Fruit fly (Drosophila melanogaster) whole organism: ENCODE measurements around the gene Npc2h.

ENCODE experiments used
- CG8478 ChIP-seq: fragments of >200 bp; optimal IDR thresholded peaks from 2 replicates; lab custom pipeline; 2018; ENCODE audit warnings: inconsistent platforms
- Dll ChIP-seq: fragments of >200 bp; optimal IDR thresholded peaks from 2 replicates; lab custom pipeline; 2017
- EcR ChIP-seq, 2 experiments: fragments of >200 bp; optimal IDR thresholded peaks; 2 replicates each; lab custom pipeline; 2017; ENCODE audit warnings: missing biosample characterization in 2 of 2, missing genetic modification characterization in 2 of 2, missing genetic modification reagents in 2 of 2
- pan ChIP-seq: fragments of >200 bp; optimal IDR thresholded peaks from 2 replicates; lab custom pipeline; 2017
- psq ChIP-seq: fragments of >200 bp; optimal IDR thresholded peaks from 2 replicates; lab custom pipeline; 2017
- usp ChIP-seq: fragments of >200 bp; optimal IDR thresholded peaks from 2 replicates; lab custom pipeline; 2017; ENCODE audit warnings: missing biosample characterization, missing genetic modification characterization, mixed read lengths

The Npc2h gene

dm6 chr3R:30722374-30722773 is 23.7 kb downstream of the Npc2h start:
- TF ChIP-seq CG8478 (lab: Kevin White, UChicago), result no peak
- no peak for TF ChIP-seq pan (lab: Kevin White, UChicago)
- no peak for TF ChIP-seq usp (GFP tag; lab: Kevin White, UChicago)
- TF ChIP-seq psq (lab: Kevin White, UChicago), result no peak
- no peak for TF ChIP-seq Dll (lab: Kevin White, UChicago)
- no peak for TF ChIP-seq EcR (GFP tag; optimal IDR thresholded peaks at IDR 0.05; lab: Kevin White, UChicago)

dm6 chr3R:30721215-30721862 is 24.8 kb downstream of the Npc2h start:
- TF ChIP-seq Dll (lab: Kevin White, UChicago) (no peak), pan (lab: Kevin White, UChicago) (no peak), EcR (GFP tag; optimal IDR thresholded peaks at IDR 0.05; lab: Kevin White, UChicago) (no peak), CG8478 (lab: Kevin White, UChicago) (no peak), usp (GFP tag; lab: Kevin White, UChicago) (no peak)

dm6 chr3R:30718442-30718841 is 27.6 kb downstream of the Npc2h start:
- TF ChIP-seq EcR (GFP tag; optimal IDR thresholded peaks at IDR 0.05; lab: Kevin White, UChicago), result no peak
- TF ChIP-seq psq (lab: Kevin White, UChicago), result no peak
- no peak for TF ChIP-seq Dll (lab: Kevin White, UChicago)
- TF ChIP-seq usp (GFP tag; lab: Kevin White, UChicago), result no peak
- TF ChIP-seq CG8478 (lab: Kevin White, UChicago), result no peak
- no peak for TF ChIP-seq pan (lab: Kevin White, UChicago)

dm6 chr3R:30714395-30714794 is 31.7 kb downstream of the Npc2h start:
- TF ChIP-seq CG8478 (lab: Kevin White, UChicago) (no peak), pan (lab: Kevin White, UChicago) (no peak), psq (lab: Kevin White, UChicago) (no peak), EcR (GFP tag; optimal IDR thresholded peaks at IDR 0.05; lab: Kevin White, UChicago) (no peak), Dll (lab: Kevin White, UChicago) (no peak), usp (GFP tag; lab: Kevin White, UChicago) (no peak)

dm6 chr3R:30710442-30710841 is 35.6 kb downstream of the Npc2h start:
- TF ChIP-seq Dll (lab: Kevin White, UChicago), result no peak
- no peak for TF ChIP-seq psq (lab: Kevin White, UChicago)

dm6 chr3R:30709270-30709669 is 36.8 kb downstream of the Npc2h start:
- TF ChIP-seq usp (GFP tag; lab: Kevin White, UChicago) (no peak), pan (lab: Kevin White, UChicago) (no peak), EcR (GFP tag; optimal IDR thresholded peaks at IDR 0.05; lab: Kevin White, UChicago) (no peak), Dll (lab: Kevin White, UChicago) (no peak), CG8478 (lab: Kevin White, UChicago) (no peak), psq (lab: Kevin White, UChicago) (no peak)

dm6 chr3R:30706021-30706420 is 40.1 kb downstream of the Npc2h start, which contains the start of gene CG31010:
TSS of gene CG31010 (minus strand) at chr3R:30706121.
- TF ChIP-seq pan (lab: Kevin White, UChicago) (no peak), CG8478 (lab: Kevin White, UChicago) (no peak), Dll (lab: Kevin White, UChicago) (no peak), usp (GFP tag; lab: Kevin White, UChicago) (no peak), psq (lab: Kevin White, UChicago) (no peak), EcR (GFP tag; optimal IDR thresholded peaks at IDR 0.05; lab: Kevin White, UChicago) (no peak)

dm6 chr3R:30699165-30699564 is 46.9 kb downstream of the Npc2h start:
- TF ChIP-seq EcR (GFP tag; optimal IDR thresholded peaks at IDR 0.05; lab: Kevin White, UChicago) (no peak), Dll (lab: Kevin White, UChicago) (no peak), CG8478 (lab: Kevin White, UChicago) (no peak), pan (lab: Kevin White, UChicago) (no peak), usp (GFP tag; lab: Kevin White, UChicago) (no peak), psq (lab: Kevin White, UChicago) (no peak)

- TF ChIP-seq Dll (lab: Kevin White, UChicago) (no peak), CG8478 (lab: Kevin White, UChicago) (no peak), psq (lab: Kevin White, UChicago) (no peak), EcR (GFP tag; optimal IDR thresholded peaks at IDR 0.05; lab: Kevin White, UChicago) (no peak), pan (lab: Kevin White, UChicago) (no peak), usp (GFP tag; lab: Kevin White, UChicago) (no peak)
Measured at dm6 chr3R:30697038-30697437, 49.1 kb downstream of the Npc2h start, which contains the start of gene Pka-C2. TSS of gene Pka-C2 (minus strand) at chr3R:30697138.
